Fruit fly (Drosophila melanogaster) whole organism, embryonic: ENCODE data around the gene Mal-B1.

Experiments
- Blimp-1 ChIP-seq: fragments of 200-800 bp; sonication (Bioruptor generic); optimal IDR thresholded peaks from 3 replicates; lab custom pipeline; 2018; ENCODE audit warnings: missing biosample characterization, missing genetic modification characterization, mild to moderate bottlenecking, moderate library complexity, missing genetic modification reagents
- BtbVII ChIP-seq: fragments of 200-800 bp; sonication (Bioruptor generic); optimal IDR thresholded peaks from 3 replicates; lab custom pipeline; 2017; ENCODE audit warnings: missing biosample characterization, mild to moderate bottlenecking, missing genetic modification characterization
- CG10654 ChIP-seq: fragments of 200-800 bp; sonication (Bioruptor generic); optimal IDR thresholded peaks from 2 replicates; lab custom pipeline; 2016; ENCODE audit warnings: missing biosample characterization, missing genetic modification characterization
- CG14050 ChIP-seq: fragments of 200-800 bp; sonication (Bioruptor generic); IDR thresholded peaks from 3 replicates; pipeline ENCODE4 v1.3.6; 2022; ENCODE audit warnings: missing biosample characterization, missing genetic modification characterization
- CG14441 ChIP-seq: fragments of 200-800 bp; sonication (Bioruptor generic); IDR thresholded peaks from 2 replicates; pipeline ENCODE4 v1.3.6; 2022; ENCODE audit warnings: missing biosample characterization, missing genetic modification characterization
- CG14667 ChIP-seq: fragments of 200-800 bp; sonication (Bioruptor generic); IDR thresholded peaks from 2 replicates; pipeline ENCODE4 v1.3.6; 2022; ENCODE audit warnings: missing biosample characterization, missing genetic modification characterization
- CG14710 ChIP-seq: fragments of 200-800 bp; sonication (Bioruptor generic); optimal IDR thresholded peaks from 3 replicates; lab custom pipeline; 2019; ENCODE audit warnings: missing biosample characterization, mild to moderate bottlenecking, missing genetic modification characterization, moderate library complexity
- CG15479 ChIP-seq: fragments of 200-800 bp; sonication (Bioruptor generic); optimal IDR thresholded peaks from 3 replicates; lab custom pipeline; 2019; ENCODE audit warnings: missing biosample characterization, mild to moderate bottlenecking, missing genetic modification characterization, moderate library complexity
- CG1603 ChIP-seq: fragments of 200-800 bp; sonication (Bioruptor generic); optimal IDR thresholded peaks from 2 replicates; lab custom pipeline; 2019; ENCODE audit warnings: missing biosample characterization, mild to moderate bottlenecking, missing genetic modification characterization, moderate library complexity
- CG16813 ChIP-seq: fragments of 200-800 bp; sonication (Bioruptor generic); IDR thresholded peaks from 3 replicates; pipeline ENCODE4 v1.3.6; 2022; ENCODE audit warnings: missing biosample characterization, missing genetic modification characterization; ENCODE audit not compliant: partially characterized antibody
- CG17385 ChIP-seq: fragments of 200-800 bp; sonication (Bioruptor generic); optimal IDR thresholded peaks from 3 replicates; lab custom pipeline; 2018; ENCODE audit warnings: missing biosample characterization, mild to moderate bottlenecking, missing genetic modification characterization
- CG17612 ChIP-seq: fragments of 200-800 bp; sonication (Bioruptor generic); IDR thresholded peaks from 2 replicates; pipeline ENCODE4 v1.3.6; 2022; ENCODE audit warnings: missing biosample characterization, missing genetic modification characterization
- CG2202 ChIP-seq: fragments of 200-800 bp; sonication (Bioruptor generic); optimal IDR thresholded peaks from 2 replicates; lab custom pipeline; 2018; ENCODE audit warnings: missing biosample characterization, mild to moderate bottlenecking, missing genetic modification characterization
- CG2678 ChIP-seq: fragments of 200-800 bp; sonication (Bioruptor generic); optimal IDR thresholded peaks from 3 replicates; lab custom pipeline; 2019; ENCODE audit warnings: missing biosample characterization, mild to moderate bottlenecking, missing genetic modification characterization, moderate library complexity
- CG3163 ChIP-seq: fragments of 200-800 bp; sonication (Bioruptor generic); optimal IDR thresholded peaks from 3 replicates; lab custom pipeline; 2016; ENCODE audit warnings: missing biosample characterization, missing genetic modification characterization
- CG3726 ChIP-seq: fragments of 200-800 bp; sonication (Bioruptor generic); IDR thresholded peaks from 3 replicates; pipeline ENCODE4, ENCODE4 v1.3.6; 2022; ENCODE audit warnings: missing biosample characterization, missing genetic modification characterization
- CG7928 ChIP-seq: fragments of 200-800 bp; sonication (Bioruptor generic); optimal IDR thresholded peaks from 2 replicates; lab custom pipeline; 2017; ENCODE audit warnings: missing biosample characterization, mild to moderate bottlenecking, missing genetic modification characterization
- CTCF ChIP-seq: fragments of 200-800 bp; sonication (Bioruptor generic); optimal IDR thresholded peaks from 2 replicates; lab custom pipeline; 2017; ENCODE audit warnings: missing biosample characterization, mild to moderate bottlenecking, missing genetic modification characterization, moderate library complexity
- Dbx ChIP-seq: fragments of 200-800 bp; sonication (Bioruptor generic); IDR thresholded peaks from 3 replicates; pipeline ENCODE4 v1.3.6; 2022; ENCODE audit warnings: missing biosample characterization, missing genetic modification characterization
- Fer3 ChIP-seq: fragments of 200-800 bp; sonication (Bioruptor generic); optimal IDR thresholded peaks from 2 replicates; lab custom pipeline; 2018; ENCODE audit warnings: missing biosample characterization, mild to moderate bottlenecking, missing genetic modification characterization, moderate library complexity
- H15 ChIP-seq: fragments of 200-800 bp; sonication (Bioruptor generic); IDR thresholded peaks from 3 replicates; pipeline ENCODE4 v1.3.6; 2022; ENCODE audit warnings: missing biosample characterization, missing genetic modification characterization
- HmgZ ChIP-seq: fragments of 200-800 bp; sonication (Bioruptor generic); optimal IDR thresholded peaks from 2 replicates; lab custom pipeline; 2018; ENCODE audit warnings: missing biosample characterization, mild to moderate bottlenecking, missing genetic modification characterization
- Hr78 ChIP-seq, 2 experiments: fragments of 200-800 bp in 1 of 2; fragments of >200 bp in 1 of 2; sonication (Bioruptor generic) in 1 of 2; optimal IDR thresholded peaks; 2 replicates each; lab custom pipeline; 2017 to 2019; ENCODE audit warnings: missing biosample characterization in 2 of 2, missing genetic modification characterization in 2 of 2, mild to moderate bottlenecking in 1 of 2, moderate library complexity in 1 of 2
- Hsf ChIP-seq: fragments of 200-800 bp; sonication (Bioruptor generic); optimal IDR thresholded peaks from 3 replicates; lab custom pipeline; 2016; ENCODE audit warnings: missing biosample characterization, missing genetic modification characterization
- Kr ChIP-seq: fragments of 200-800 bp; sonication (Bioruptor generic); optimal IDR thresholded peaks from 2 replicates; lab custom pipeline; 2017; ENCODE audit warnings: missing biosample characterization, mild to moderate bottlenecking, missing genetic modification characterization
- Lhr ChIP-seq: fragments of 200-800 bp; sonication (Bioruptor generic); optimal IDR thresholded peaks from 3 replicates; lab custom pipeline; 2017; ENCODE audit warnings: mild to moderate bottlenecking, missing biosample characterization, missing genetic modification reagents, missing genetic modification characterization
- Med ChIP-seq: fragments of 200-800 bp; sonication (Bioruptor generic); peaks from one replicate; lab custom pipeline; 2016; ENCODE audit warnings: missing biosample characterization, missing genetic modification characterization, mild to moderate bottlenecking, inconsistent platforms, moderate library complexity
- Stat92E ChIP-seq, 3 experiments: fragments of >200 bp in 2 of 3; fragments of 200-800 bp in 1 of 3; sonication (Bioruptor generic) in 1 of 3; optimal IDR thresholded peaks; 2 replicates each; lab custom pipeline; 2017 to 2019; ENCODE audit warnings: missing biosample characterization in 3 of 3, missing genetic modification characterization in 3 of 3, mild to moderate bottlenecking in 1 of 3, moderate library complexity in 1 of 3
- abd-A ChIP-seq: fragments of 200-800 bp; sonication (Bioruptor generic); optimal IDR thresholded peaks from 3 replicates; lab custom pipeline; 2019; ENCODE audit warnings: missing biosample characterization, mild to moderate bottlenecking, missing genetic modification characterization, moderate library complexity
- ara ChIP-seq: fragments of 200-800 bp; sonication (Bioruptor generic); IDR thresholded peaks from 2 replicates; pipeline ENCODE4 v1.3.6; 2022; ENCODE audit warnings: missing biosample characterization, missing genetic modification characterization
- ato ChIP-seq: fragments of 200-800 bp; sonication (Bioruptor generic); IDR thresholded peaks from 2 replicates; pipeline ENCODE4 v1.3.6; 2022; ENCODE audit warnings: missing biosample characterization, missing genetic modification characterization; ENCODE audit not compliant: partially characterized antibody
- bsh ChIP-seq, 2 experiments: fragments of 200-800 bp; sonication (Bioruptor generic); optimal IDR thresholded peaks; 2 replicates each; lab custom pipeline; 2017 to 2018; ENCODE audit warnings: mild to moderate bottlenecking in 2 of 2, missing biosample characterization in 2 of 2, missing genetic modification characterization in 2 of 2, moderate library complexity in 1 of 2
- cg ChIP-seq: fragments of 200-800 bp; sonication (Bioruptor generic); optimal IDR thresholded peaks from 3 replicates; lab custom pipeline; 2019; ENCODE audit warnings: missing biosample characterization, mild to moderate bottlenecking, missing genetic modification characterization, moderate library complexity
- fd64A ChIP-seq: fragments of 200-800 bp; sonication (Bioruptor generic); optimal IDR thresholded peaks from 3 replicates; lab custom pipeline; 2018; ENCODE audit warnings: missing biosample characterization, mild to moderate bottlenecking, missing genetic modification characterization
- gsb-n ChIP-seq: fragments of 200-800 bp; sonication (Bioruptor generic); optimal IDR thresholded peaks from 3 replicates; lab custom pipeline; 2018; ENCODE audit warnings: missing biosample characterization, mild to moderate bottlenecking, missing genetic modification characterization
- hb ChIP-seq: fragments of 200-800 bp; sonication (Bioruptor generic); IDR thresholded peaks from 3 replicates; pipeline ENCODE4 v1.3.6; 2022; ENCODE audit warnings: missing biosample characterization, missing genetic modification characterization; ENCODE audit not compliant: partially characterized antibody
- insv ChIP-seq, 2 experiments: fragments of 200-800 bp; sonication (Bioruptor generic); optimal IDR thresholded peaks; 3 replicates each; lab custom pipeline; 2016 to 2018; ENCODE audit warnings: missing biosample characterization in 2 of 2, missing genetic modification characterization in 2 of 2
- knrl ChIP-seq: fragments of 200-800 bp; sonication (Bioruptor generic); IDR thresholded peaks from 3 replicates; pipeline ENCODE4 v1.3.6; 2022; ENCODE audit warnings: missing biosample characterization, missing genetic modification characterization; ENCODE audit not compliant: partially characterized antibody
- lmd ChIP-seq: fragments of 200-800 bp; sonication (Bioruptor generic); IDR thresholded peaks from 2 replicates; pipeline ENCODE4 v1.3.6; 2022; ENCODE audit warnings: missing biosample characterization, missing genetic modification characterization
- otp ChIP-seq: fragments of 200-800 bp; sonication (Bioruptor generic); IDR thresholded peaks from 3 replicates; pipeline ENCODE4, ENCODE4 v1.3.6; 2022; ENCODE audit warnings: missing biosample characterization, missing genetic modification characterization
- phol ChIP-seq: fragments of 200-800 bp; sonication (Bioruptor generic); optimal IDR thresholded peaks from 3 replicates; lab custom pipeline; 2018; ENCODE audit warnings: missing biosample characterization, mild to moderate bottlenecking, missing genetic modification characterization, moderate library complexity
- psq ChIP-seq: fragments of 200-800 bp; sonication (Bioruptor generic); optimal IDR thresholded peaks from 2 replicates; lab custom pipeline; 2017; ENCODE audit warnings: missing biosample characterization, missing genetic modification characterization
- slbo ChIP-seq: fragments of 200-800 bp; sonication (Bioruptor generic); IDR thresholded peaks from 2 replicates; pipeline ENCODE4 v1.3.6; 2022; ENCODE audit warnings: missing biosample characterization, missing genetic modification characterization
- slou ChIP-seq: fragments of 200-800 bp; sonication (Bioruptor generic); optimal IDR thresholded peaks from 3 replicates; lab custom pipeline; 2016; ENCODE audit warnings: missing biosample characterization, missing genetic modification characterization
- sqz ChIP-seq: fragments of 200-800 bp; sonication (Bioruptor generic); optimal IDR thresholded peaks from 3 replicates; lab custom pipeline; 2018; ENCODE audit warnings: missing biosample characterization, mild to moderate bottlenecking, missing genetic modification characterization
- stwl ChIP-seq: fragments of 200-800 bp; sonication (Bioruptor generic); optimal IDR thresholded peaks from 3 replicates; lab custom pipeline; 2018; ENCODE audit warnings: missing biosample characterization, mild to moderate bottlenecking, missing genetic modification characterization, moderate library complexity
- tin ChIP-seq: fragments of 200-800 bp; sonication (Bioruptor generic); optimal IDR thresholded peaks from 3 replicates; lab custom pipeline; 2016; ENCODE audit warnings: missing biosample characterization, missing genetic modification characterization
- toy ChIP-seq: fragments of 200-800 bp; sonication (Bioruptor generic); IDR thresholded peaks from 2 replicates; pipeline ENCODE4 v1.3.6; 2022; ENCODE audit warnings: missing biosample characterization, missing genetic modification characterization
- trh ChIP-seq: fragments of 200-800 bp; sonication (Bioruptor generic); optimal IDR thresholded peaks from 2 replicates; lab custom pipeline; 2016; ENCODE audit warnings: missing biosample characterization, missing genetic modification characterization
- unc-4 ChIP-seq: fragments of 200-800 bp; sonication (Bioruptor generic); IDR thresholded peaks from 2 replicates; pipeline ENCODE4 v1.3.6; 2022; ENCODE audit warnings: missing biosample characterization, missing genetic modification characterization; ENCODE audit not compliant: partially characterized antibody
- yki ChIP-seq: fragments of >200 bp; optimal IDR thresholded peaks from 3 replicates; lab custom pipeline; 2018

Mal-B1 gene

dm6 chr2L:11813665-11814087 lies 33.4 kb upstream of the Mal-B1 start, which contains the start of gene CycY (continued):
- TF ChIP-seq CG10654 (GFP tag; lab: Kevin White, UChicago), result no peak
- TF ChIP-seq fd64A (GFP tag; lab: Kevin White, UChicago), result no peak
- TF ChIP-seq HmgZ (tag; lab: Kevin White, UChicago), result peak; percentile 36
- no peak for TF ChIP-seq CG14050 (GFP tag; lab: Robert Waterston, UW)
- peak in 1 of 3 experiments; percentile 6 for TF ChIP-seq Stat92E (GFP tag; optimal IDR thresholded peaks at IDR 0.05; lab: Kevin White, UChicago)
- TF ChIP-seq Kr (GFP tag; lab: Kevin White, UChicago), result no peak
- TF ChIP-seq lmd (GFP tag; lab: Robert Waterston, UW), result no peak
- TF ChIP-seq CG17385, result no peak
- peak; percentile 29 for TF ChIP-seq CG1603
- TF ChIP-seq Fer3 (tag; lab: Kevin White, UChicago), result no peak
- peak; percentile 71 for TF ChIP-seq unc-4
- TF ChIP-seq Lhr (GFP tag; lab: Kevin White, UChicago), result peak; percentile 78
- TF ChIP-seq CG2678 (tag; lab: Kevin White, UChicago), result no peak
- no peak for TF ChIP-seq Dbx
- TF ChIP-seq knrl (GFP tag; lab: Robert Waterston, UW), result peak; percentile 65
- TF ChIP-seq sqz (GFP tag; lab: Kevin White, UChicago), result no peak
- no peak for TF ChIP-seq yki (lab: Kevin White, UChicago)
- no peak for TF ChIP-seq abd-A (tag; lab: Kevin White, UChicago)
- no peak for TF ChIP-seq CG7928 (GFP tag; lab: Kevin White, UChicago)
- TF ChIP-seq slbo (GFP tag; lab: Robert Waterston, UW), result no peak; the same call in 1 of the 2 replicates
- no peak for TF ChIP-seq Hsf (GFP tag; lab: Kevin White, UChicago)
- no peak for TF ChIP-seq CG15479
- TF ChIP-seq CG17612, result no peak
- TF ChIP-seq Blimp-1 (GFP tag; lab: Kevin White, UChicago), result peak; percentile 19
- no peak for TF ChIP-seq otp
- no peak for TF ChIP-seq CG2202 (tag; lab: Kevin White, UChicago)
- no peak for TF ChIP-seq hb (GFP tag; lab: Robert Waterston, UW)
- peak; percentile 74 for TF ChIP-seq CG14710 (tag; lab: Kevin White, UChicago)
- peak; percentile 80 for TF ChIP-seq Med (GFP tag; lab: Kevin White, UChicago)
- TF ChIP-seq trh, result no peak
- TF ChIP-seq slou (GFP tag; lab: Kevin White, UChicago), result no peak
- no peak for TF ChIP-seq CG3163 (GFP tag; lab: Kevin White, UChicago)
- TF ChIP-seq CG16813, result peak; percentile 64
- TF ChIP-seq psq (GFP tag; lab: Kevin White, UChicago), result no peak
- TF ChIP-seq CG3726 (GFP tag; lab: Robert Waterston, UW), result no peak
- TF ChIP-seq stwl (tag; lab: Kevin White, UChicago), result peak; percentile 86
- TF ChIP-seq CG14441 (GFP tag; lab: Robert Waterston, UW), result no peak
- TF ChIP-seq ato (GFP tag; lab: Robert Waterston, UW), result 0 out of 2 replicates have a peak, but pooled peaks have one; percentile 35
- TF ChIP-seq tin (GFP tag; lab: Kevin White, UChicago), result no peak
- TF ChIP-seq insv (GFP tag; optimal IDR thresholded peaks at IDR 0.05; lab: Kevin White, UChicago), result no peak
- peak; percentile 50 for TF ChIP-seq phol (tag; lab: Kevin White, UChicago)
- TF ChIP-seq toy, result no peak
- no peak for TF ChIP-seq Hr78 (GFP tag; optimal IDR thresholded peaks at IDR 0.05; lab: Kevin White, UChicago)
- TF ChIP-seq bsh (GFP tag; optimal IDR thresholded peaks at IDR 0.05; lab: Kevin White, UChicago), result peak in 1 of 2 experiments; percentile 14
- TF ChIP-seq gsb-n (tag; lab: Kevin White, UChicago), result peak; percentile 38
- no peak for TF ChIP-seq ara
- TF ChIP-seq cg (GFP tag; lab: Kevin White, UChicago), result no peak
- no peak for TF ChIP-seq BtbVII
- no peak for TF ChIP-seq CTCF (GFP tag; lab: Kevin White, UChicago)
- TF ChIP-seq H15 (GFP tag; lab: Robert Waterston, UW), result no peak
- TF ChIP-seq CG14667 (GFP tag; lab: Robert Waterston, UW), result no peak
